Fruit fly (Drosophila melanogaster) whole organism, prepupa: ENCODE data around the gene CG11693.

Experiments
- CG6163 ChIP-seq: fragments of 200-800 bp; sonication (Bioruptor generic); IDR thresholded peaks from 3 replicates; pipeline ENCODE4 v1.3.6; 2022; ENCODE audit warnings: missing biosample characterization, missing genetic modification characterization
- Ets96B ChIP-seq: fragments of 200-800 bp; optimal IDR thresholded peaks from 2 replicates; lab custom pipeline; 2019; ENCODE audit warnings: missing biosample characterization, mild to moderate bottlenecking, missing genetic modification characterization, moderate library complexity
- Hr38 ChIP-seq: sonication (Bioruptor generic); optimal IDR thresholded peaks from 2 replicates; lab custom pipeline; 2016; ENCODE audit warnings: missing biosample characterization, missing genetic modification characterization
- dsx ChIP-seq: fragments of 200-800 bp; optimal IDR thresholded peaks from 3 replicates; lab custom pipeline; 2019; ENCODE audit warnings: missing biosample characterization, mild to moderate bottlenecking, missing genetic modification characterization, moderate library complexity; ENCODE audit not compliant: poor library complexity, severe bottlenecking
- net ChIP-seq: fragments of 200-800 bp; sonication (Bioruptor generic); optimal IDR thresholded peaks from 3 replicates; lab custom pipeline; 2016; ENCODE audit warnings: missing biosample characterization, missing genetic modification characterization

DNA sequence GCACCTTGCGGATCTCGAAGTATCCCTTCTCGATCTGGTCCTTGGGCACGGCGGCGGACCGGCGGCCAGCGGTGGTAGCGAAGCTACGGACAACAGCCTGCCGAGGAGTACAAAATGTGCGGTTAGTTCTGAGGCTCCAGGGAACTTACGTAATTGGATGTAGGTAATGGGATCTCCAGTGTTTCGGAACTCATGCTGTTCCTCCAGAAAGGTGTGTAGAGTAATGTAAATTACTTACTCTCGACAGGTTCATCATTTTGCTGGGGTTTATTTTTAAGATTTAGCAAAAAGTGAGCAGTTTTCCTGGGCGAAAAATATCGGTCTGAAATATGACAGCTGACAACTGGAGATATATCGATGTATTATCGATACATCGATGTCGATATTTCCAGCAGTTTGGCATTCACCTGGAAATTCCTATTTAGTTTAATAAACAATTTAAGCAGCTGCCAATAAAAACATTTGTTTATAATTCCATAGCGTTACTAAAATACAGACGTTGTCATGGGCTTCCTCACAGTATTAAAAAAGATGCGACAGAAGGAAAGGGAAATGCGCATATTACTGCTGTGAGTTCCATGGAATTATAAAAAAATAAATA, 30.2 kb upstream of the CG11693 start, which contains the start of the genes COX7A and Arl2:
- TF ChIP-seq Ets96B (tag; lab: Kevin White, UChicago) (no peak), CG6163 (GFP tag; lab: Robert Waterston, UW) (no peak), net (GFP tag; lab: Kevin White, UChicago) (no peak), Hr38 (GFP tag; lab: Kevin White, UChicago) (no peak), dsx (GFP tag; lab: Kevin White, UChicago) (no peak)
